Fruit fly (Drosophila melanogaster): ENCODE measurements around the gene CG12111.

Gene CG12111

dm6 chrX:8570848-8571247 is at the start of gene CG12111:
TSS of gene CG12111 (minus strand) at chrX:8570948.
- TF ChIP-seq usp (GFP tag; optimal IDR thresholded peaks at IDR 0.05) (no peak), Dll (optimal IDR thresholded peaks at IDR 0.05) (no peak), pan (optimal IDR thresholded peaks at IDR 0.05) (no peak), CG8478 (optimal IDR thresholded peaks at IDR 0.05) (no peak), EcR (GFP tag; optimal IDR thresholded peaks at IDR 0.05) (no peak), psq (optimal IDR thresholded peaks at IDR 0.05) (no peak)

DNA sequence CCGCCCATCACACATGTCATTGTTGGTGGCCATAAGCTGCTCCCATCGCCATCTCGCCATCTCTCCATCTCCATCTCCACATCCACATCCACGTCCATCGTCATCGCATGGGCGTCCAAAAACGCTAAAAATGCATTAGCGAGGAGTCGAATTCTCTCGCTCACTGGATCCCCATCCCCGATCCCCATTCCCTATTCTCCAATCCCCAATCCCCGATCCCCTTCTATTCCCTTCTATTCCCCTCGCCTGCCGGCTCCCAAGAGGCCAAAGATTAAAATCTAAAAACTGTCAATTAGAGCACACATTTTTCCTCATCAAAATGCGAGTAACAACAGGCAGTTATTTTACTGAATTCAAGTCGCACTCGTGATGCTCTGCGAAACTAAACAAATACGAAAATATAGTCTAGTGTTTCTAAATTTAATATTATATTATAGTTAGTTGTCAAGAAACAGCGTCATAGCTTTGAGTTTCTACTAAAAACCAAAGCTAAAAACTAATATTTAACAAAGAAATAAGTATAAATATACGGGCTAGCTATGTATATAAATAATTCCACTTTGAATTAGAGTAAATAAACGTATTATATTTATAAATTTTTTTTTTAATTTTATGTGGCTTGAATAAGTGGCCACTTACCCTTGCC is 46.2 kb upstream of the CG12111 start:
- TF ChIP-seq pan (optimal IDR thresholded peaks at IDR 0.05) (no peak), EcR (GFP tag; optimal IDR thresholded peaks at IDR 0.05) (no peak), usp (GFP tag; optimal IDR thresholded peaks at IDR 0.05) (no peak), CG8478 (optimal IDR thresholded peaks at IDR 0.05) (no peak), Dll (optimal IDR thresholded peaks at IDR 0.05) (no peak), psq (optimal IDR thresholded peaks at IDR 0.05) (no peak)

DNA sequence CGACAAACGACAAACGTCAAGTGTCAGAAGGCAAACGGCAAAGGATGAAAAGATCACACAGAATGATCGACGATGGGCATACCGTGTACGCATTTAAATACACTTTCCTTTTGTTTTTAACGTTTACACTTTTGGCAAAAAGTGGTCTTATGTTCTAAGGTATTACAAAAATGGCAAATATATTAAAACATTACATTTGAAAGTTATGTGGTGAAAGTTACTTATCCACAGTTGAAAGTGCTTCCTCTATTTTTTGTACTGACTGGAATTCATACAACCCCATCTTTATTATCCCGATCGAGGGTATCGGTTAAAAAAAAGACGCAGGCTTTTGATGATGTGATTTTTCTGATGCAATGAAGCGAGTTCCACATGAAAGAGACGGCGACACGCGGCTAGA is 45.5 kb upstream of the CG12111 start:
- TF ChIP-seq EcR (GFP tag; optimal IDR thresholded peaks at IDR 0.05) (no peak), usp (GFP tag; optimal IDR thresholded peaks at IDR 0.05) (no peak), Dll (optimal IDR thresholded peaks at IDR 0.05) (no peak), CG8478 (optimal IDR thresholded peaks at IDR 0.05) (no peak), psq (optimal IDR thresholded peaks at IDR 0.05) (no peak), pan (optimal IDR thresholded peaks at IDR 0.05) (no peak)

dm6 chrX:8607902-8608301 is 37.2 kb upstream of the CG12111 start:
- TF ChIP-seq EcR (GFP tag; optimal IDR thresholded peaks at IDR 0.05) (no peak), pan (optimal IDR thresholded peaks at IDR 0.05) (no peak), psq (optimal IDR thresholded peaks at IDR 0.05) (no peak), CG8478 (optimal IDR thresholded peaks at IDR 0.05) (no peak), usp (GFP tag; optimal IDR thresholded peaks at IDR 0.05) (no peak), Dll (optimal IDR thresholded peaks at IDR 0.05) (no peak)

- TF ChIP-seq EcR (GFP tag; optimal IDR thresholded peaks at IDR 0.05), result no peak
- TF ChIP-seq psq (optimal IDR thresholded peaks at IDR 0.05), result no peak
- TF ChIP-seq usp (GFP tag; optimal IDR thresholded peaks at IDR 0.05), result no peak
- TF ChIP-seq Dll (optimal IDR thresholded peaks at IDR 0.05), result no peak
- no peak for TF ChIP-seq CG8478 (optimal IDR thresholded peaks at IDR 0.05)
- no peak for TF ChIP-seq pan (optimal IDR thresholded peaks at IDR 0.05)
These were observed 35.5 kb upstream of the CG12111 start, which contains the start of gene Caf1-180 for dm6 chrX:8606206-8606605. TSS of gene Caf1-180 (minus strand) at chrX:8606304.

DNA sequence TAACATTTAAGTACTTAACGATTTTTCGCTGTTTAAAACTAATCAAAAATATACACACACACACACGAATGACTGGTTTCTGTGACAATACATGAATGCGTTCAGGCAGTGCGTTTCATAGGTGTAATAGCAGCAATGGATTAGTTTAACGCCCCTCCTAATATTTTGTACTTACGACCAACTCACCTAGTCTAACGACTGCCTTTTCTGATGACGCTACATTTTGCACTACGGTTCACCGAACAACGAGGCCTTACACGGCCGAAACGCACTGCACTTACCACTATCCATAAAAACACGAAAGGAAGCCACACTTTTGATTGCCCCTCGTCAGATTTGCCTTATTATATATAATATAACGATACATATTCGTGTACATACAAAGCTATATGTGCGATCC is 30.4 kb upstream of the CG12111 start:
- TF ChIP-seq pan (optimal IDR thresholded peaks at IDR 0.05), result no peak
- TF ChIP-seq psq (optimal IDR thresholded peaks at IDR 0.05), result no peak
- TF ChIP-seq EcR (GFP tag; optimal IDR thresholded peaks at IDR 0.05), result no peak

- TF ChIP-seq usp (GFP tag; optimal IDR thresholded peaks at IDR 0.05) (no peak), psq (optimal IDR thresholded peaks at IDR 0.05) (no peak), Dll (optimal IDR thresholded peaks at IDR 0.05) (no peak), CG8478 (optimal IDR thresholded peaks at IDR 0.05) (no peak), pan (optimal IDR thresholded peaks at IDR 0.05) (no peak), EcR (GFP tag; optimal IDR thresholded peaks at IDR 0.05) (no peak)
These were observed 22.4 kb upstream of the CG12111 start for dm6 chrX:8593159-8593476.

DNA sequence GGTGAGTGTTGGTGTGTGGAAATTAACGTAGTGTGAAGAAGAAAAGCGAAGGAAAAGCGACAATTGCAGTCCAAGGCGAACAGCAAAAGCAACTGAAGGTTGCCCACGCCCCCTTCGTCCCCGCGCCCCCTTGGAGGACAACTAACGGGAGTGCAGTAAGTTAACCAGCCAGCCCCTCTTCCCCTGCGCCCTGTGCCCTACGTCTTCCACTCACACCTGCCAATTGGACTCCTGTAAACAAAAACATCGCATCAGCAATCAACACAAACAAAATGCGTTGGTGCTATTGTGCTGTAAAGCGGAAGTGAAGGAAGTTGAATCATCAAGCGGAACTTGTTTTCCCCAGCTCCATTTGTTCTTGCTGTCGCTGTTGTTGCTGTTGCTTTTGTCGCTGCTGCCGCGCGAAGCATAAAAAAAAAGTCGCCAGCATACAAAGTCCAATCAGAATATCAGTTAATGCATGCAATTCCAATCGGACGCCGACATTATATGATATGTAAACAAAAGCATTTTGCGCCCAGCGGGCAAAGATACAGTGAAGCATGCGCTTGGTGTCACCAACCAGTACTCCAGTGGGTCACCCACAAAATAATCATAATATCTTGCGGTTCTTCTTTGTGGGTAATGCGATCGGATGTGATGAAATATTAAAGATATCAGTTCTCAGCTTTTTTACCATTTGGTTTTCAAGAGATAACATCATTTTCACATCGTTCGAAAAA is 21.9 kb upstream of the CG12111 start:
- no peak for TF ChIP-seq CG8478 (optimal IDR thresholded peaks at IDR 0.05)
- no peak for TF ChIP-seq Dll (optimal IDR thresholded peaks at IDR 0.05)
- no peak for TF ChIP-seq EcR (GFP tag; optimal IDR thresholded peaks at IDR 0.05)
- TF ChIP-seq usp (GFP tag; optimal IDR thresholded peaks at IDR 0.05), result no peak

DNA sequence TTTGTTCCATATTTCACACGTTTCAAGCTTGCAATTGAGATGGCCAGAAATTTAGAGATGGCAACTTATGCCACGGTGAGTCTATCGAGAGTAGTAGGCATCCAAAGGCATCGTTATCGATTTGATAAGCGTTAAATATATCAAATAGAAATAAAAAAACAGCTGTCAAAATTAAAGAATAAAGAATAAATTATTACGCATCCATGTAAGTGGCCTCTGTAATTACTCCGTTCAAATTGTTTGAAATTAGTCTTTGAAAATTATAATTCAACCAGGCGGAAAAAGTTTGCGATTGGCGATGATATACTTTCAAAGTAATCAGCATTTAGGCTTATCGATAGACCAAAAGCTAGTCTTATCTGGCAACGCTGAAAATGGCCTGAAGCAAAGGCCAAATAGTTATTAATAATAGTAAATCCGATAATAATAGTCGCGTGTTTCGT is 21.0 kb upstream of the CG12111 start, which contains the start of the genes CG12659 and Crag:
CG12659 (minus strand) TSS at position 45 of the 443 bp plus-strand sequence.
Crag (plus strand) TSS at position 347 of the 443 bp plus-strand sequence.
- no peak for TF ChIP-seq psq (optimal IDR thresholded peaks at IDR 0.05)
- TF ChIP-seq pan (optimal IDR thresholded peaks at IDR 0.05), result no peak
- TF ChIP-seq EcR (GFP tag; optimal IDR thresholded peaks at IDR 0.05), result no peak
- no peak for TF ChIP-seq CG8478 (optimal IDR thresholded peaks at IDR 0.05)
- TF ChIP-seq usp (GFP tag; optimal IDR thresholded peaks at IDR 0.05), result no peak

DNA sequence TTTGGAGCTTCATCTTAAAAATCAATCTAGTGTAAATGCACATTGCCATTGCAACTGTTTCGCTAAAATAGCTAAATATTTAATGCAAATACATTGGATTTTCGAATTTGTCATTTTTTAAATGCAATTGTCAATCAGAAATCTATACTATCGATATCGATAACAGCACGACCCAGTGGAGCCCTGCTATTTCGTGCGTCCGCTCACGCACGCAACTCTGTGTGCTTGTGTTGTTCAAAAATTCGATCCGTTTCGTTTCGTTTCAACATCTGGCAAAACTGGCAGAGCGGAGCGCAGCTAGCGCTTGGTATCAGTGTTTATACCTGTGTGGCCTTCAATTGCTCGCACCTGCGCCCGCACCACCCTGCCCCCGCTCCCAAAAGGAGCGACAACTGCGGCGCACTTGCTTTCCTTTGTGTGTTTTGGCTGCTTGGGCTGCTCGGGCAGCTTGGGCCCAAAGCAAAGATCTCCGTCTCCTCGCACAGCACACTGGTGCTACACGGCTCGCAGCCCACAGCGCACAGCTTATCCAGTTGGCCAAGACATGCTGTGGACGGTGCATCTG is 17.9 kb upstream of the CG12111 start, which contains the start of gene CG12081:
CG12081 (plus strand) TSS at position 205 of the 565 bp plus-strand sequence.
- TF ChIP-seq psq (optimal IDR thresholded peaks at IDR 0.05) (no peak), CG8478 (optimal IDR thresholded peaks at IDR 0.05) (no peak), Dll (optimal IDR thresholded peaks at IDR 0.05) (no peak), pan (optimal IDR thresholded peaks at IDR 0.05) (no peak)

DNA sequence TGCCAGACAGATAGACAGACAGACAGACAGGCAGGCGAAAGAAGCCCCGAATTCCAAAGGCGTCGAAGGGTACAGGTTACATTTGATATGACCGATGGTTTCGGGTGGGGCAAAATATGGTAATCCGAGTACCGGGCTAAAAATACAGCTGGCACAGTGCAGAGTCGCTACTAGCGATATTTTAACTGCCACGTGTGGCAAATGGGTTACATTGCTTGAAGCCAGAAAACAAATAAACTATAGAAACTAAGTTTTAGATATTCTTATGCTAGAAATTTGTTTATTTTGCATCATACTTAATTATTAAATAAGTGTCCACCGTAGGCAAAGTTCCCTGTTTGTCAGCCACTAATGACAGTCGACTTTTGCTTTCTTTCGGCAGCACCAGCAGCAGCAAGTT is 12.4 kb upstream of the CG12111 start:
- TF ChIP-seq EcR (GFP tag; optimal IDR thresholded peaks at IDR 0.05), result no peak
- TF ChIP-seq pan (optimal IDR thresholded peaks at IDR 0.05), result no peak
- TF ChIP-seq usp (GFP tag; optimal IDR thresholded peaks at IDR 0.05), result no peak
- TF ChIP-seq psq (optimal IDR thresholded peaks at IDR 0.05), result no peak
- no peak for TF ChIP-seq Dll (optimal IDR thresholded peaks at IDR 0.05)
- TF ChIP-seq CG8478 (optimal IDR thresholded peaks at IDR 0.05), result no peak

- no peak for TF ChIP-seq pan (optimal IDR thresholded peaks at IDR 0.05)
- TF ChIP-seq CG8478 (optimal IDR thresholded peaks at IDR 0.05), result no peak
- TF ChIP-seq Dll (optimal IDR thresholded peaks at IDR 0.05), result no peak
- TF ChIP-seq psq (optimal IDR thresholded peaks at IDR 0.05), result no peak
These were observed 10.0 kb upstream of the CG12111 start for dm6 chrX:8580794-8581193.
